Worm (Caenorhabditis elegans) whole organism, L4 larva: ENCODE measurements around the gene F59A6.4.
A peak's percentile ranks its signal among the peaks of the same experiment; 100 is the strongest.

ENCODE experiments used
- F49E8.2 ChIP-seq: sonication (generic microtip); optimal IDR thresholded peaks from 2 replicates; lab custom pipeline; 2016; ENCODE audit warnings: missing compliant biosample characterization, mild to moderate bottlenecking, missing genetic modification characterization, borderline replicate concordance
- R02D3.7 ChIP-seq: fragments of 150-350 bp; sonication (generic microtip); optimal IDR thresholded peaks from 3 replicates; lab custom pipeline; 2014; ENCODE audit warnings: missing biosample characterization, missing genetic modification characterization
- T26A8.4 ChIP-seq: fragments of 200-800 bp; sonication (Bioruptor generic); IDR thresholded peaks from 2 replicates; pipeline ENCODE4 v1.3.6; 2022; ENCODE audit warnings: missing genetic modification characterization, missing compliant biosample characterization
- Y105C5A.15 ChIP-seq: fragments of 200-800 bp; sonication (Bioruptor generic); IDR thresholded peaks from 2 replicates; pipeline ENCODE4 v1.3.6; 2022; ENCODE audit warnings: missing genetic modification characterization, missing compliant biosample characterization
- Y75B8A.6 ChIP-seq: fragments of 200-800 bp; sonication (Bioruptor generic); IDR thresholded peaks from 2 replicates; pipeline ENCODE4 v1.3.6; 2022; ENCODE audit warnings: missing genetic modification reagents, missing genetic modification characterization, missing compliant biosample characterization
- ZK546.5 ChIP-seq, 2 experiments: sonication (generic microtip); optimal IDR thresholded peaks; 2 replicates each; lab custom pipeline; 2017; ENCODE audit warnings: missing biosample characterization in 2 of 2, missing genetic modification characterization in 2 of 2
- aha-1 ChIP-seq: fragments of 150-350 bp; peaks from one replicate; lab custom pipeline; 2014; ENCODE audit warnings: missing biosample characterization, missing genetic modification characterization
- aly-2 ChIP-seq: sonication (generic microtip); optimal IDR thresholded peaks from 2 replicates; lab custom pipeline; 2018; ENCODE audit warnings: missing biosample characterization, missing genetic modification characterization
- arid-1 ChIP-seq: fragments of 200-800 bp; sonication (Bioruptor generic); conservative IDR thresholded peaks from 2 replicates; pipeline ENCODE4 v1.3.6; 2022; ENCODE audit warnings: missing genetic modification reagents, missing genetic modification characterization, missing compliant biosample characterization
- ceh-20 ChIP-seq: fragments of 200-800 bp; sonication (Bioruptor generic); IDR thresholded peaks from 2 replicates; pipeline ENCODE4 v1.3.6; 2022; ENCODE audit warnings: missing genetic modification reagents, missing genetic modification characterization, missing compliant biosample characterization
- ces-1 ChIP-seq: fragments of 150-350 bp; sonication (generic microtip); optimal IDR thresholded peaks from 4 replicates; lab custom pipeline; 2014; ENCODE audit warnings: missing biosample characterization, missing genetic modification reagents, missing genetic modification characterization
- daf-16 ChIP-seq, 3 experiments: sonication (generic microtip); optimal IDR thresholded peaks; 2 replicates each; lab custom pipeline; 2016 to 2017; ENCODE audit warnings: missing genetic modification characterization in 3 of 3, missing genetic modification reagents in 3 of 3, mild to moderate bottlenecking in 2 of 3, missing compliant biosample characterization in 2 of 3, missing biosample characterization in 1 of 3, moderate library complexity in 1 of 3
- dmd-8 ChIP-seq: fragments of 200-800 bp; sonication (Bioruptor generic); IDR thresholded peaks from 2 replicates; pipeline ENCODE4 v1.3.6; 2022; ENCODE audit warnings: missing genetic modification characterization, missing compliant biosample characterization
- duxl-1 ChIP-seq: sonication (generic microtip); optimal IDR thresholded peaks from 2 replicates; lab custom pipeline; 2016; ENCODE audit warnings: mild to moderate bottlenecking, missing genetic modification characterization, moderate library complexity, missing compliant biosample characterization; ENCODE audit not compliant: poor library complexity
- dve-1 ChIP-seq: sonication (generic microtip); optimal IDR thresholded peaks from 2 replicates; lab custom pipeline; 2017; ENCODE audit warnings: antibody characterized with exemption, mild to moderate bottlenecking, missing genetic modification characterization, missing compliant biosample characterization; ENCODE audit not compliant: insufficient read depth
- egl-27 ChIP-seq: sonication (generic microtip); optimal IDR thresholded peaks from 3 replicates; lab custom pipeline; 2017; ENCODE audit warnings: missing biosample characterization, missing genetic modification reagents, missing genetic modification characterization
- fkh-10 ChIP-seq: fragments of 150-350 bp; optimal IDR thresholded peaks from 2 replicates; lab custom pipeline; 2014; ENCODE audit warnings: missing biosample characterization, missing genetic modification reagents, missing genetic modification characterization
- hlh-11 ChIP-seq: fragments of 200-800 bp; sonication (Bioruptor generic); optimal IDR thresholded peaks from 2 replicates; lab custom pipeline; 2018; ENCODE audit warnings: mild to moderate bottlenecking, missing genetic modification characterization, missing compliant biosample characterization
- hlh-30 ChIP-seq: sonication (generic microtip); optimal IDR thresholded peaks from 2 replicates; lab custom pipeline; 2017; ENCODE audit warnings: antibody characterized with exemption, mild to moderate bottlenecking, missing genetic modification characterization, missing compliant biosample characterization; ENCODE audit not compliant: insufficient read depth
- hmg-1.1 ChIP-seq: fragments of 200-800 bp; sonication (Bioruptor generic); IDR thresholded peaks from 2 replicates; pipeline ENCODE4 v1.3.6; 2022; ENCODE audit warnings: missing genetic modification reagents, missing genetic modification characterization, missing compliant biosample characterization
- jun-1 ChIP-seq: fragments of 150-350 bp; optimal IDR thresholded peaks from 2 replicates; lab custom pipeline; 2014; ENCODE audit warnings: missing biosample characterization, missing genetic modification reagents, missing genetic modification characterization
- lin-15B ChIP-seq: fragments of 150-350 bp; sonication (generic microtip); optimal IDR thresholded peaks from 3 replicates; lab custom pipeline; 2014; ENCODE audit warnings: missing biosample characterization, missing genetic modification characterization
- lin-29 ChIP-seq: fragments of 200-800 bp; sonication (Bioruptor generic); IDR thresholded peaks from 2 replicates; pipeline ENCODE4 v1.3.6; 2022; ENCODE audit warnings: missing genetic modification reagents, missing genetic modification characterization, missing compliant biosample characterization
- lir-3 ChIP-seq: sonication (generic microtip); optimal IDR thresholded peaks from 2 replicates; lab custom pipeline; 2016; ENCODE audit warnings: mild to moderate bottlenecking, missing genetic modification characterization, missing compliant biosample characterization
- lsy-2 ChIP-seq, 2 experiments: fragments of 150-350 bp in 1 of 2; sonication (generic microtip) in 1 of 2; optimal IDR thresholded peaks; 2 replicates each; lab custom pipeline; 2014 to 2017; ENCODE audit warnings: missing biosample characterization in 2 of 2, missing genetic modification characterization in 2 of 2
- mdl-1 ChIP-seq, 2 experiments: fragments of 150-350 bp in 1 of 2; sonication (generic microtip) in 1 of 2; optimal IDR thresholded peaks; 2 replicates each; lab custom pipeline; 2014 to 2017; ENCODE audit warnings: missing biosample characterization in 2 of 2, missing genetic modification characterization in 2 of 2
- mes-2 ChIP-seq: sonication (generic microtip); optimal IDR thresholded peaks from 2 replicates; lab custom pipeline; 2016; ENCODE audit warnings: missing genotype, mild to moderate bottlenecking, missing genetic modification characterization, missing compliant biosample characterization; ENCODE audit not compliant: poor library complexity, severe bottlenecking
- mxl-2 ChIP-seq: fragments of 200-800 bp; sonication (Bioruptor generic); conservative IDR thresholded peaks from 2 replicates; pipeline ENCODE4 v1.3.6; 2022; ENCODE audit warnings: missing genetic modification reagents, missing genetic modification characterization, missing compliant biosample characterization
- nhr-10 ChIP-seq: fragments of 150-350 bp; optimal IDR thresholded peaks from 2 replicates; lab custom pipeline; 2014; ENCODE audit warnings: missing biosample characterization, missing genetic modification characterization
- nhr-102 ChIP-seq: sonication (generic microtip); optimal IDR thresholded peaks from 2 replicates; lab custom pipeline; 2016; ENCODE audit warnings: mild to moderate bottlenecking, missing genetic modification characterization, moderate library complexity, missing compliant biosample characterization
- nhr-237 ChIP-seq: sonication (generic microtip); optimal IDR thresholded peaks from 2 replicates; lab custom pipeline; 2017; ENCODE audit warnings: missing biosample characterization, missing genetic modification characterization
- nhr-25 ChIP-seq: sonication (generic microtip); optimal IDR thresholded peaks from 2 replicates; lab custom pipeline; 2017; ENCODE audit warnings: missing genetic modification characterization, mild to moderate bottlenecking, missing compliant biosample characterization, antibody characterized with exemption, moderate library complexity, borderline replicate concordance; ENCODE audit not compliant: insufficient read depth
- nhr-28 ChIP-seq: fragments of 150-350 bp; optimal IDR thresholded peaks from 2 replicates; lab custom pipeline; 2014; ENCODE audit warnings: missing biosample characterization, missing genetic modification characterization
- nhr-41 ChIP-seq: fragments of 200-800 bp; sonication (Bioruptor generic); IDR thresholded peaks from 2 replicates; pipeline ENCODE4 v1.3.6; 2022; ENCODE audit warnings: missing genetic modification reagents, missing genetic modification characterization, missing compliant biosample characterization
- nhr-42 ChIP-seq: fragments of 200-800 bp; sonication (Bioruptor generic); IDR thresholded peaks from 2 replicates; pipeline ENCODE4 v1.3.6; 2022; ENCODE audit warnings: missing genetic modification characterization, missing compliant biosample characterization
- nhr-48 ChIP-seq: sonication (generic microtip); optimal IDR thresholded peaks from 2 replicates; lab custom pipeline; 2016; ENCODE audit warnings: mild to moderate bottlenecking, missing genetic modification characterization, missing compliant biosample characterization
- nhr-6 ChIP-seq: fragments of 150-350 bp; optimal IDR thresholded peaks from 2 replicates; lab custom pipeline; 2014; ENCODE audit warnings: missing biosample characterization, missing genetic modification characterization
- sdz-12 ChIP-seq: fragments of 200-800 bp; sonication (Bioruptor generic); optimal IDR thresholded peaks from 2 replicates; lab custom pipeline; 2018; ENCODE audit warnings: mild to moderate bottlenecking, missing genetic modification characterization, missing compliant biosample characterization
- snpc-1.2 ChIP-seq: fragments of 200-800 bp; sonication (Bioruptor generic); IDR thresholded peaks from 2 replicates; pipeline ENCODE4 v1.3.6; 2022; ENCODE audit warnings: missing genetic modification reagents, missing genetic modification characterization, missing compliant biosample characterization
- snpc-4 ChIP-seq: fragments of 150-350 bp; optimal IDR thresholded peaks from 2 replicates; lab custom pipeline; 2014; ENCODE audit warnings: missing biosample characterization, missing genetic modification characterization
- spr-1 ChIP-seq: sonication (generic microtip); optimal IDR thresholded peaks from 2 replicates; lab custom pipeline; 2016; ENCODE audit warnings: mild to moderate bottlenecking, missing genetic modification characterization, missing compliant biosample characterization
- spr-3 ChIP-seq: fragments of 200-800 bp; sonication (Bioruptor generic); optimal IDR thresholded peaks from 2 replicates; lab custom pipeline; 2018; ENCODE audit warnings: mild to moderate bottlenecking, missing genetic modification characterization, missing compliant biosample characterization
- tra-1 ChIP-seq: fragments of 200-800 bp; sonication (Bioruptor generic); IDR thresholded peaks from 2 replicates; pipeline ENCODE4 v1.3.6; 2022; ENCODE audit warnings: missing genetic modification reagents, missing genetic modification characterization, missing compliant biosample characterization
- unc-130 ChIP-seq: sonication (generic microtip); optimal IDR thresholded peaks from 2 replicates; lab custom pipeline; 2016; ENCODE audit warnings: missing genetic modification reagents, missing genetic modification characterization, missing compliant biosample characterization
- unc-39 ChIP-seq: sonication (generic microtip); optimal IDR thresholded peaks from 2 replicates; lab custom pipeline; 2017; ENCODE audit warnings: missing biosample characterization, missing genetic modification characterization
- vab-7 ChIP-seq: fragments of 200-800 bp; sonication (Bioruptor generic); IDR thresholded peaks from 2 replicates; pipeline ENCODE4 v1.3.6; 2022; ENCODE audit warnings: missing genetic modification reagents, missing genetic modification characterization, missing compliant biosample characterization
- zag-1 ChIP-seq: fragments of 150-350 bp; optimal IDR thresholded peaks from 2 replicates; lab custom pipeline; 2014; ENCODE audit warnings: missing biosample characterization, missing genetic modification characterization
- zip-11 ChIP-seq: fragments of 200-800 bp; sonication (Bioruptor generic); IDR thresholded peaks from 2 replicates; pipeline ENCODE4 v1.3.6; 2022; ENCODE audit warnings: missing genetic modification characterization, missing compliant biosample characterization
- zip-2 ChIP-seq: fragments of 150-350 bp; optimal IDR thresholded peaks from 2 replicates; lab custom pipeline; 2014; ENCODE audit warnings: missing biosample characterization, missing genetic modification characterization
- ztf-7 ChIP-seq: fragments of 150-350 bp; optimal IDR thresholded peaks from 2 replicates; lab custom pipeline; 2014; ENCODE audit warnings: missing biosample characterization, missing genetic modification characterization

Gene F59A6.4

ce11 chrII:5032669-5033068 is 27.8 kb downstream of the F59A6.4 start:
- peak; percentile 31 for TF ChIP-seq spr-3
- peak; percentile 65 for TF ChIP-seq ztf-7 (tag; lab: Kevin White, UChicago)
- no peak for TF ChIP-seq ces-1 (GFP tag; lab: Kevin White, UChicago)
- TF ChIP-seq vab-7 (GFP tag; lab: Robert Waterston, UW): peak; percentile 86
- TF ChIP-seq mes-2 (tag; lab: Kevin White, UChicago): peak; percentile 74
- TF ChIP-seq hlh-30 (tag; lab: Kevin White, UChicago): peak; percentile 29
- TF ChIP-seq sdz-12 (GFP tag; lab: Kevin White, UChicago): peak; percentile 82
- TF ChIP-seq nhr-6: peak; percentile 60
- peak; percentile 98 for TF ChIP-seq aha-1 (tag; lab: Kevin White, UChicago)
- no peak for TF ChIP-seq unc-39 (tag; lab: Kevin White, UChicago)
- TF ChIP-seq ceh-20 (GFP tag; lab: Robert Waterston, UW): peak; percentile 70
- TF ChIP-seq nhr-42: peak; percentile 87
- TF ChIP-seq nhr-48 (tag; lab: Kevin White, UChicago): peak; percentile 45
- TF ChIP-seq tra-1: peak; percentile 82
- TF ChIP-seq F49E8.2 (tag; lab: Kevin White, UChicago): peak; percentile 69
- TF ChIP-seq lin-29 (GFP tag; lab: Robert Waterston, UW): no peak
- peak; percentile 26 for TF ChIP-seq dve-1 (tag; lab: Kevin White, UChicago)
- TF ChIP-seq zip-11 (GFP tag; lab: Robert Waterston, UW): peak; percentile 69; the same call in 1 of the 2 replicates
- TF ChIP-seq lin-15B (tag; lab: Kevin White, UChicago): no peak
- no peak for TF ChIP-seq fkh-10 (GFP tag; lab: Kevin White, UChicago)
- TF ChIP-seq hmg-1.1 (GFP tag; lab: Robert Waterston, UW): peak; percentile 90
- peak; percentile 83 for TF ChIP-seq dmd-8
- peak; percentile 55 for TF ChIP-seq hlh-11 (tag; lab: Kevin White, UChicago)
- peak; percentile 84 for TF ChIP-seq arid-1 (GFP tag; lab: Robert Waterston, UW)
- no peak for TF ChIP-seq aly-2 (tag; lab: Kevin White, UChicago)
- TF ChIP-seq snpc-4: no peak
- TF ChIP-seq R02D3.7 (tag; lab: Kevin White, UChicago): no peak
- no peak for TF ChIP-seq nhr-237
- no peak for TF ChIP-seq ZK546.5 (tag; optimal IDR thresholded peaks at IDR 0.05; lab: Kevin White, UChicago)
- peak; percentile 86; the same call in 1 of the 2 replicates for TF ChIP-seq Y105C5A.15
- TF ChIP-seq nhr-25 (tag; lab: Kevin White, UChicago): peak; percentile 70
- TF ChIP-seq duxl-1 (tag; lab: Kevin White, UChicago): peak; percentile 78
- TF ChIP-seq unc-130 (GFP tag; lab: Kevin White, UChicago): peak; percentile 72
- peak; percentile 87 for TF ChIP-seq snpc-1.2
- peak; percentile 29 to 70 for TF ChIP-seq lsy-2 (tag; optimal IDR thresholded peaks at IDR 0.05; lab: Kevin White, UChicago)
- peak; percentile 81; the same call in 1 of the 2 replicates for TF ChIP-seq Y75B8A.6 (GFP tag; lab: Robert Waterston, UW)
- peak; percentile 84 for TF ChIP-seq T26A8.4 (GFP tag; lab: Robert Waterston, UW)
- peak in 1 of 2 experiments; percentile 75 for TF ChIP-seq daf-16 (GFP tag; optimal IDR thresholded peaks at IDR 0.05; lab: Kevin White, UChicago)
- TF ChIP-seq daf-16 (tag; optimal IDR thresholded peaks at IDR 0.05; lab: Kevin White, UChicago): peak; percentile 70
- peak; percentile 34 for TF ChIP-seq nhr-28 (tag; lab: Kevin White, UChicago)
- TF ChIP-seq egl-27: no peak
- TF ChIP-seq nhr-102 (tag; lab: Kevin White, UChicago): peak; percentile 54
- no peak for TF ChIP-seq nhr-10 (tag; lab: Kevin White, UChicago)
- no peak for TF ChIP-seq zag-1 (tag; lab: Kevin White, UChicago)
- 0 out of 2 replicates have a peak, but pooled peaks have one; percentile 31 for TF ChIP-seq mxl-2 (GFP tag; lab: Robert Waterston, UW)
- peak; percentile 81 for TF ChIP-seq nhr-41 (GFP tag; lab: Robert Waterston, UW)
- peak; percentile 75 for TF ChIP-seq spr-1
- TF ChIP-seq lir-3 (tag; lab: Kevin White, UChicago): peak; percentile 15
- peak in 1 of 2 experiments; percentile 25 for TF ChIP-seq mdl-1 (tag; optimal IDR thresholded peaks at IDR 0.05; lab: Kevin White, UChicago)
- peak; percentile 65 for TF ChIP-seq jun-1
- TF ChIP-seq zip-2 (tag; lab: Kevin White, UChicago): peak; percentile 55
